Fruit fly (Drosophila melanogaster): ENCODE results near the gene CG13023.

- TF ChIP-seq Dll (optimal IDR thresholded peaks at IDR 0.05) (no peak), pan (optimal IDR thresholded peaks at IDR 0.05) (no peak), CG8478 (optimal IDR thresholded peaks at IDR 0.05) (no peak), psq (optimal IDR thresholded peaks at IDR 0.05) (no peak), usp (GFP tag; optimal IDR thresholded peaks at IDR 0.05) (no peak), EcR (GFP tag; optimal IDR thresholded peaks at IDR 0.05) (no peak)
Measured at dm6 chr3L:16957534-16958396, 30.5 kb upstream of the CG13023 start, which contains the start of gene Cpr73D.
